Fruit fly (Drosophila melanogaster) whole organism, embryonic: ENCODE results near the gene CG32625.

Experiments used
- Ada2b ChIP-seq: fragments of 200-800 bp; sonication (Bioruptor generic); IDR thresholded peaks from 2 replicates; pipeline ENCODE4 v1.3.6; 2022; ENCODE audit warnings: missing biosample characterization, missing genetic modification characterization
- Atf6 ChIP-seq: fragments of 200-800 bp; sonication (Bioruptor generic); IDR thresholded peaks from 2 replicates; pipeline ENCODE4 v1.3.6; 2022; ENCODE audit warnings: missing biosample characterization, missing genetic modification characterization
- B-H1 ChIP-seq: fragments of 200-800 bp; sonication (Bioruptor generic); IDR thresholded peaks from 3 replicates; pipeline ENCODE4 v1.3.6; 2022; ENCODE audit warnings: missing biosample characterization, missing genetic modification characterization
- Blimp-1 ChIP-seq: fragments of 200-800 bp; sonication (Bioruptor generic); optimal IDR thresholded peaks from 3 replicates; lab custom pipeline; 2018; ENCODE audit warnings: missing biosample characterization, missing genetic modification characterization, mild to moderate bottlenecking, moderate library complexity, missing genetic modification reagents
- CG10654 ChIP-seq: fragments of 200-800 bp; sonication (Bioruptor generic); optimal IDR thresholded peaks from 2 replicates; lab custom pipeline; 2016; ENCODE audit warnings: missing biosample characterization, missing genetic modification characterization
- CG14441 ChIP-seq: fragments of 200-800 bp; sonication (Bioruptor generic); IDR thresholded peaks from 2 replicates; pipeline ENCODE4 v1.3.6; 2022; ENCODE audit warnings: missing biosample characterization, missing genetic modification characterization
- CG15601 ChIP-seq: fragments of 200-800 bp; sonication (Bioruptor generic); optimal IDR thresholded peaks from 3 replicates; lab custom pipeline; 2019; ENCODE audit warnings: missing biosample characterization, mild to moderate bottlenecking, missing genetic modification characterization, moderate library complexity
- CG17385 ChIP-seq: fragments of 200-800 bp; sonication (Bioruptor generic); optimal IDR thresholded peaks from 3 replicates; lab custom pipeline; 2018; ENCODE audit warnings: missing biosample characterization, mild to moderate bottlenecking, missing genetic modification characterization
- CG17612 ChIP-seq: fragments of 200-800 bp; sonication (Bioruptor generic); IDR thresholded peaks from 2 replicates; pipeline ENCODE4 v1.3.6; 2022; ENCODE audit warnings: missing biosample characterization, missing genetic modification characterization
- CG1832 ChIP-seq: fragments of 200-800 bp; sonication (Bioruptor generic); optimal IDR thresholded peaks from 2 replicates; lab custom pipeline; 2017; ENCODE audit warnings: missing biosample characterization, mild to moderate bottlenecking, missing genetic modification characterization, inconsistent platforms
- CG18619 ChIP-seq: fragments of 200-800 bp; sonication (Bioruptor generic); optimal IDR thresholded peaks from 3 replicates; lab custom pipeline; 2017; ENCODE audit warnings: missing biosample characterization, mild to moderate bottlenecking, missing genetic modification characterization
- CG2199 ChIP-seq: fragments of 200-800 bp; sonication (Bioruptor generic); IDR thresholded peaks from 3 replicates; pipeline ENCODE4 v1.3.6; 2022; ENCODE audit warnings: missing biosample characterization, missing genetic modification characterization
- CG32767 ChIP-seq: fragments of 200-800 bp; sonication (Bioruptor generic); IDR thresholded peaks from 2 replicates; pipeline ENCODE4 v1.3.6; 2022; ENCODE audit warnings: missing biosample characterization, missing genetic modification characterization
- CG34224 ChIP-seq: fragments of 200-800 bp; sonication (Bioruptor generic); IDR thresholded peaks from 3 replicates; pipeline ENCODE4 v1.3.6; 2022; ENCODE audit warnings: missing biosample characterization, missing genetic modification characterization; ENCODE audit not compliant: partially characterized antibody
- CG34376 ChIP-seq: fragments of 200-800 bp; sonication (Bioruptor generic); optimal IDR thresholded peaks from 2 replicates; lab custom pipeline; 2018; ENCODE audit warnings: missing biosample characterization, mild to moderate bottlenecking, missing genetic modification characterization
- CG3995 ChIP-seq: fragments of 200-800 bp; sonication (Bioruptor generic); optimal IDR thresholded peaks from 3 replicates; lab custom pipeline; 2016; ENCODE audit warnings: missing biosample characterization, missing genetic modification characterization
- CG5953 ChIP-seq: fragments of 200-800 bp; sonication (Bioruptor generic); IDR thresholded peaks from 2 replicates; pipeline ENCODE4 v1.3.6; 2022; ENCODE audit warnings: missing biosample characterization, missing genetic modification characterization
- CG7357 ChIP-seq: fragments of 200-800 bp; sonication (Bioruptor generic); IDR thresholded peaks from 3 replicates; pipeline ENCODE4 v1.3.6; 2022; ENCODE audit warnings: missing biosample characterization, missing genetic modification characterization
- CG7786 ChIP-seq: fragments of 200-800 bp; sonication (Bioruptor generic); optimal IDR thresholded peaks from 2 replicates; lab custom pipeline; 2016; ENCODE audit warnings: missing biosample characterization, missing genetic modification characterization
- CG8765 ChIP-seq: fragments of 200-800 bp; sonication (Bioruptor generic); IDR thresholded peaks from 2 replicates; pipeline ENCODE4 v1.3.6; 2022; ENCODE audit warnings: missing biosample characterization, missing genetic modification characterization
- CG9215 ChIP-seq: fragments of 200-800 bp; sonication (Bioruptor generic); IDR thresholded peaks from 2 replicates; pipeline ENCODE4 v1.3.6; 2022; ENCODE audit warnings: missing biosample characterization, missing genetic modification characterization
- Doc2 ChIP-seq: fragments of 200-800 bp; sonication (Bioruptor generic); IDR thresholded peaks from 2 replicates; pipeline ENCODE4 v1.3.6; 2022; ENCODE audit warnings: missing biosample characterization, missing genetic modification characterization
- Dp ChIP-seq: fragments of 200-800 bp; sonication (Bioruptor generic); optimal IDR thresholded peaks from 2 replicates; lab custom pipeline; 2018; ENCODE audit warnings: missing biosample characterization, mild to moderate bottlenecking, missing genetic modification characterization, moderate library complexity
- GATAe ChIP-seq: fragments of 200-800 bp; sonication (Bioruptor generic); conservative IDR thresholded peaks from 2 replicates; pipeline ENCODE4 v1.3.6; 2022; ENCODE audit warnings: missing biosample characterization, missing genetic modification characterization
- Jarid2 ChIP-seq: fragments of 200-800 bp; sonication (Bioruptor generic); optimal IDR thresholded peaks from 3 replicates; lab custom pipeline; 2017; ENCODE audit warnings: mild to moderate bottlenecking, missing biosample characterization, missing genetic modification reagents, missing genetic modification characterization
- MBD-R2 ChIP-seq: fragments of 200-800 bp; sonication (Bioruptor generic); IDR thresholded peaks from 2 replicates; pipeline ENCODE4 v1.3.6; 2022; ENCODE audit warnings: missing biosample characterization, missing genetic modification characterization
- NC2α ChIP-seq: fragments of 200-800 bp; sonication (Bioruptor generic); optimal IDR thresholded peaks from 2 replicates; lab custom pipeline; 2016; ENCODE audit warnings: missing biosample characterization, missing genetic modification characterization
- Vsx1 ChIP-seq: fragments of 200-800 bp; sonication (Bioruptor generic); optimal IDR thresholded peaks from 2 replicates; lab custom pipeline; 2017; ENCODE audit warnings: missing biosample characterization, mild to moderate bottlenecking, missing genetic modification characterization, missing genetic modification reagents
- ab ChIP-seq: fragments of 200-800 bp; sonication (Bioruptor generic); optimal IDR thresholded peaks from 2 replicates; lab custom pipeline; 2016; ENCODE audit warnings: missing biosample characterization, missing genetic modification characterization
- aop ChIP-seq: fragments of 200-800 bp; sonication (Bioruptor generic); IDR thresholded peaks from 2 replicates; pipeline ENCODE4 v1.3.6; 2022; ENCODE audit warnings: missing biosample characterization, missing genetic modification characterization
- crp ChIP-seq, 2 experiments: fragments of 200-800 bp; sonication (Bioruptor generic); optimal IDR thresholded peaks; 2 replicates in 1 of 2; 3 replicates in 1 of 2; lab custom pipeline; 2017; ENCODE audit warnings: missing biosample characterization in 2 of 2, missing genetic modification characterization in 2 of 2, mild to moderate bottlenecking in 1 of 2, moderate library complexity in 1 of 2
- exex ChIP-seq: fragments of 200-800 bp; sonication (Bioruptor generic); optimal IDR thresholded peaks from 4 replicates; lab custom pipeline; 2018; ENCODE audit warnings: missing biosample characterization, mild to moderate bottlenecking, missing genetic modification characterization, moderate library complexity
- fd3F ChIP-seq: fragments of 200-800 bp; sonication (Bioruptor generic); optimal IDR thresholded peaks from 2 replicates; lab custom pipeline; 2018; ENCODE audit warnings: missing biosample characterization, mild to moderate bottlenecking, missing genetic modification characterization, moderate library complexity
- grn ChIP-seq: fragments of 200-800 bp; sonication (Bioruptor generic); optimal IDR thresholded peaks from 3 replicates; lab custom pipeline; 2017; ENCODE audit warnings: missing biosample characterization, missing genetic modification characterization
- gsb ChIP-seq: fragments of 200-800 bp; sonication (Bioruptor generic); IDR thresholded peaks from 2 replicates; pipeline ENCODE4 v1.3.6; 2022; ENCODE audit warnings: missing biosample characterization, missing genetic modification characterization
- hth ChIP-seq: fragments of >200 bp; optimal IDR thresholded peaks from 2 replicates; lab custom pipeline; 2017; ENCODE audit warnings: inconsistent platforms
- jing ChIP-seq: fragments of 200-800 bp; sonication (Bioruptor generic); optimal IDR thresholded peaks from 2 replicates; lab custom pipeline; 2018; ENCODE audit warnings: missing biosample characterization, mild to moderate bottlenecking, missing genetic modification characterization
- ken ChIP-seq: fragments of 200-800 bp; sonication (Bioruptor generic); IDR thresholded peaks from 3 replicates; pipeline ENCODE4 v1.3.6; 2022; ENCODE audit warnings: missing biosample characterization, missing genetic modification characterization
- lmd ChIP-seq: fragments of 200-800 bp; sonication (Bioruptor generic); IDR thresholded peaks from 2 replicates; pipeline ENCODE4 v1.3.6; 2022; ENCODE audit warnings: missing biosample characterization, missing genetic modification characterization
- mirr ChIP-seq: fragments of 200-800 bp; sonication (Bioruptor generic); optimal IDR thresholded peaks from 3 replicates; lab custom pipeline; 2018; ENCODE audit warnings: missing biosample characterization, mild to moderate bottlenecking, missing genetic modification characterization
- nau ChIP-seq: fragments of 200-800 bp; sonication (Bioruptor generic); optimal IDR thresholded peaks from 3 replicates; lab custom pipeline; 2017; ENCODE audit warnings: missing biosample characterization, mild to moderate bottlenecking, missing genetic modification characterization, missing genetic modification reagents
- nerfin-1 ChIP-seq: fragments of 200-800 bp; sonication (Bioruptor generic); optimal IDR thresholded peaks from 3 replicates; lab custom pipeline; 2019; ENCODE audit warnings: missing biosample characterization, mild to moderate bottlenecking, missing genetic modification characterization, moderate library complexity
- nerfin-2 ChIP-seq: fragments of 200-800 bp; sonication (Bioruptor generic); IDR thresholded peaks from 2 replicates; pipeline ENCODE4 v1.3.6; 2022; ENCODE audit warnings: missing biosample characterization, missing genetic modification characterization; ENCODE audit not compliant: partially characterized antibody
- oc ChIP-seq: fragments of 200-800 bp; sonication (Bioruptor generic); optimal IDR thresholded peaks from 2 replicates; lab custom pipeline; 2018; ENCODE audit warnings: missing biosample characterization, mild to moderate bottlenecking, missing genetic modification characterization, moderate library complexity
- org-1 ChIP-seq: fragments of 200-800 bp; sonication (Bioruptor generic); optimal IDR thresholded peaks from 2 replicates; lab custom pipeline; 2017; ENCODE audit warnings: missing biosample characterization, missing genetic modification characterization
- phol ChIP-seq: fragments of 200-800 bp; sonication (Bioruptor generic); optimal IDR thresholded peaks from 3 replicates; lab custom pipeline; 2018; ENCODE audit warnings: missing biosample characterization, mild to moderate bottlenecking, missing genetic modification characterization, moderate library complexity
- pita ChIP-seq: fragments of 200-800 bp; sonication (Bioruptor generic); optimal IDR thresholded peaks from 2 replicates; lab custom pipeline; 2017; ENCODE audit warnings: missing biosample characterization, mild to moderate bottlenecking, missing genetic modification characterization
- pros ChIP-seq: fragments of 200-800 bp; sonication (Bioruptor generic); optimal IDR thresholded peaks from 3 replicates; lab custom pipeline; 2019; ENCODE audit warnings: missing biosample characterization, mild to moderate bottlenecking, missing genetic modification characterization, moderate library complexity
- run ChIP-seq: fragments of 200-800 bp; sonication (Bioruptor generic); optimal IDR thresholded peaks from 3 replicates; lab custom pipeline; 2018; ENCODE audit warnings: missing biosample characterization, mild to moderate bottlenecking, missing genetic modification characterization
- so ChIP-seq: fragments of 200-800 bp; sonication (Bioruptor generic); IDR thresholded peaks from 3 replicates; pipeline ENCODE4 v1.3.6; 2022; ENCODE audit warnings: missing biosample characterization, missing genetic modification characterization
- sr ChIP-seq: fragments of 200-800 bp; sonication (Bioruptor generic); IDR thresholded peaks from 3 replicates; pipeline ENCODE4 v1.3.6; 2022; ENCODE audit warnings: missing biosample characterization, missing genetic modification characterization
- sug ChIP-seq: fragments of 200-800 bp; optimal IDR thresholded peaks from 2 replicates; lab custom pipeline; 2019; ENCODE audit warnings: missing biosample characterization, mild to moderate bottlenecking, missing genetic modification characterization, moderate library complexity
- vfl ChIP-seq: fragments of 200-800 bp; sonication (Bioruptor generic); optimal IDR thresholded peaks from 2 replicates; lab custom pipeline; 2016; ENCODE audit warnings: missing biosample characterization, missing genetic modification characterization

The CG32625 gene

DNA sequence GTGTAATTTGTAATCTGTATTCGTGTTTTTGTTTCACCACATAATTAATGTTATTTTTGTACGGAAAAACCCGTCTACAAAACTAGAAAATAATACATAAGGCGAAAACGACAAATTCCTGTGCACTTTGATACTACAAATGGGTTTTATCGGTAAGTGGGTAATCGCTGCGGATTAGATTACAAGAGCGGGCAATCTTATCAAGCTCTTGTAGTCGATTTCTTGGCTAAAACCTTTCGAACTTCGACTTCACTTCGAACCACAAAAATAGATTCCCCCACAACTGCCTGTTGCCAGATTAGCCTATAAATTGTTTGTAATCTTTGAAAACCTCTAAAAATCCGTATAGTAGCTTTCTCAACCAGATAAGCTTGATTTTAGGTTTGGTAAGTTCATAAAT is 15.6 kb downstream of the CG32625 start:
- TF ChIP-seq CG34224 (no peak), MBD-R2 (no peak), CG17385 (GFP tag; lab: Kevin White, UChicago) (no peak), fd3F (no peak), CG7357 (GFP tag; lab: Robert Waterston, UW) (no peak), pita (GFP tag; lab: Kevin White, UChicago) (no peak), Blimp-1 (GFP tag; lab: Kevin White, UChicago) (no peak), mirr (GFP tag; lab: Kevin White, UChicago) (peak; percentile 26), sug (tag; lab: Kevin White, UChicago) (peak; percentile 11), CG8765 (GFP tag; lab: Robert Waterston, UW) (no peak), sr (GFP tag; lab: Robert Waterston, UW) (no peak), grn (GFP tag; lab: Kevin White, UChicago) (peak; percentile 15), CG10654 (GFP tag; lab: Kevin White, UChicago) (no peak), phol (tag; lab: Kevin White, UChicago) (no peak), vfl (GFP tag; lab: Kevin White, UChicago) (no peak), ken (no peak), CG9215 (no peak), jing (GFP tag; lab: Kevin White, UChicago) (no peak), org-1 (GFP tag; lab: Kevin White, UChicago) (no peak), oc (tag; lab: Kevin White, UChicago) (no peak), hth (lab: Kevin White, UChicago) (no peak), CG34376 (GFP tag; lab: Kevin White, UChicago) (peak; percentile 16), aop (GFP tag; lab: Robert Waterston, UW) (no peak), B-H1 (no peak), nerfin-2 (GFP tag; lab: Robert Waterston, UW) (no peak), lmd (GFP tag; lab: Robert Waterston, UW) (no peak), run (tag; lab: Kevin White, UChicago) (no peak), NC2α (GFP tag; lab: Kevin White, UChicago) (no peak), Atf6 (GFP tag; lab: Robert Waterston, UW) (no peak), exex (tag; lab: Kevin White, UChicago) (peak; percentile 92), Ada2b (GFP tag; lab: Robert Waterston, UW) (no peak), GATAe (GFP tag; lab: Robert Waterston, UW) (peak; percentile 16; the same call in 1 of the 2 replicates), so (GFP tag; lab: Robert Waterston, UW) (no peak), CG3995 (GFP tag; lab: Kevin White, UChicago) (no peak), CG14441 (GFP tag; lab: Robert Waterston, UW) (no peak), CG7786 (GFP tag; lab: Kevin White, UChicago) (no peak), CG17612 (GFP tag; lab: Robert Waterston, UW) (no peak), CG18619 (GFP tag; lab: Kevin White, UChicago) (no peak), Jarid2 (GFP tag; lab: Kevin White, UChicago) (no peak), gsb (GFP tag; lab: Robert Waterston, UW) (no peak), Vsx1 (GFP tag; lab: Kevin White, UChicago) (peak; percentile 63), CG5953 (GFP tag; lab: Robert Waterston, UW) (no peak), ab (GFP tag; lab: Kevin White, UChicago) (no peak), CG32767 (no peak), Doc2 (GFP tag; lab: Robert Waterston, UW) (no peak), CG2199 (no peak), CG15601 (no peak), CG1832 (no peak), pros (no peak), crp (GFP tag; optimal IDR thresholded peaks at IDR 0.05; lab: Kevin White, UChicago) (no peak), nerfin-1 (tag; lab: Kevin White, UChicago) (no peak), Dp (GFP tag; lab: Kevin White, UChicago) (no peak), nau (no peak)
